Fruit fly (Drosophila melanogaster) whole organism, embryonic: ENCODE results near the gene Eip63F-1.

Experiments
- Atf-2 ChIP-seq: fragments of 200-800 bp; sonication (Bioruptor generic); optimal IDR thresholded peaks from 2 replicates; lab custom pipeline; 2016; ENCODE audit warnings: missing biosample characterization, missing genetic modification characterization
- Atf6 ChIP-seq: fragments of 200-800 bp; sonication (Bioruptor generic); IDR thresholded peaks from 2 replicates; pipeline ENCODE4 v1.3.6; 2022; ENCODE audit warnings: missing biosample characterization, missing genetic modification characterization
- BEAF-32 ChIP-seq: fragments of 200-800 bp; sonication (Bioruptor generic); optimal IDR thresholded peaks from 3 replicates; lab custom pipeline; 2017; ENCODE audit warnings: missing biosample characterization, missing genetic modification characterization, mild to moderate bottlenecking, moderate library complexity, missing genetic modification reagents
- C15 ChIP-seq: fragments of 200-800 bp; sonication (Bioruptor generic); IDR thresholded peaks from 3 replicates; pipeline ENCODE4 v1.3.6; 2022; ENCODE audit warnings: missing biosample characterization, missing genetic modification characterization
- CG10147 ChIP-seq: fragments of 200-800 bp; sonication (Bioruptor generic); optimal IDR thresholded peaks from 2 replicates; lab custom pipeline; 2019; ENCODE audit warnings: missing biosample characterization, mild to moderate bottlenecking, missing genetic modification characterization, moderate library complexity
- CG10462 ChIP-seq: fragments of 200-800 bp; sonication (Bioruptor generic); optimal IDR thresholded peaks from 2 replicates; lab custom pipeline; 2016; ENCODE audit warnings: missing biosample characterization, missing genetic modification characterization
- CG13287 ChIP-seq: fragments of 200-800 bp; sonication (Bioruptor generic); IDR thresholded peaks from 2 replicates; pipeline ENCODE4 v1.3.6; 2022; ENCODE audit warnings: missing biosample characterization, missing genetic modification characterization; ENCODE audit not compliant: partially characterized antibody
- CG31224 ChIP-seq: fragments of 200-800 bp; sonication (Bioruptor generic); IDR thresholded peaks from 2 replicates; pipeline ENCODE4 v1.3.6; 2022; ENCODE audit warnings: missing biosample characterization, missing genetic modification characterization
- CG32772 ChIP-seq: fragments of 200-800 bp; sonication (Bioruptor generic); IDR thresholded peaks from 2 replicates; pipeline ENCODE4 v1.3.6; 2022; ENCODE audit warnings: missing biosample characterization, missing genetic modification characterization
- CG42726 ChIP-seq: fragments of 200-800 bp; sonication (Bioruptor generic); IDR thresholded peaks from 2 replicates; pipeline ENCODE4 v1.3.6; 2022; ENCODE audit warnings: missing biosample characterization, missing genetic modification characterization; ENCODE audit not compliant: partially characterized antibody
- CG4328 ChIP-seq: fragments of 200-800 bp; sonication (Bioruptor generic); optimal IDR thresholded peaks from 3 replicates; lab custom pipeline; 2017; ENCODE audit warnings: missing biosample characterization, missing genetic modification reagents, missing genetic modification characterization
- CG4617 ChIP-seq: fragments of 200-800 bp; sonication (Bioruptor generic); optimal IDR thresholded peaks from 3 replicates; lab custom pipeline; 2016; ENCODE audit warnings: missing biosample characterization, missing genetic modification characterization, borderline replicate concordance
- CG4820 ChIP-seq: fragments of 200-800 bp; sonication (Bioruptor generic); optimal IDR thresholded peaks from 3 replicates; lab custom pipeline; 2016; ENCODE audit warnings: missing biosample characterization, missing genetic modification characterization
- CG5953 ChIP-seq: fragments of 200-800 bp; sonication (Bioruptor generic); IDR thresholded peaks from 2 replicates; pipeline ENCODE4 v1.3.6; 2022; ENCODE audit warnings: missing biosample characterization, missing genetic modification characterization
- CG6272 ChIP-seq: fragments of 200-800 bp; sonication (Bioruptor generic); IDR thresholded peaks from 2 replicates; pipeline ENCODE4 v1.3.6; 2022; ENCODE audit warnings: missing biosample characterization, missing genetic modification characterization
- CG7928 ChIP-seq: fragments of 200-800 bp; sonication (Bioruptor generic); optimal IDR thresholded peaks from 2 replicates; lab custom pipeline; 2017; ENCODE audit warnings: missing biosample characterization, mild to moderate bottlenecking, missing genetic modification characterization
- CG8359 ChIP-seq: fragments of 200-800 bp; sonication (Bioruptor generic); optimal IDR thresholded peaks from 2 replicates; lab custom pipeline; 2017; ENCODE audit warnings: missing biosample characterization, mild to moderate bottlenecking, missing genetic modification characterization, borderline replicate concordance
- CG9797 ChIP-seq: fragments of 200-800 bp; sonication (Bioruptor generic); optimal IDR thresholded peaks from 3 replicates; lab custom pipeline; 2018; ENCODE audit warnings: missing biosample characterization, mild to moderate bottlenecking, missing genetic modification characterization
- CHES-1-like ChIP-seq: fragments of 200-800 bp; sonication (Bioruptor generic); optimal IDR thresholded peaks from 2 replicates; lab custom pipeline; 2016; ENCODE audit warnings: missing biosample characterization, missing genetic modification characterization
- Dip2 ChIP-seq: fragments of 200-800 bp; sonication (Bioruptor generic); IDR thresholded peaks from 2 replicates; pipeline ENCODE4 v1.3.6; 2022; ENCODE audit warnings: missing biosample characterization, missing genetic modification characterization
- Elba2 ChIP-seq: fragments of 200-800 bp; sonication (Bioruptor generic); optimal IDR thresholded peaks from 3 replicates; lab custom pipeline; 2016; ENCODE audit warnings: missing biosample characterization, missing genetic modification characterization
- Fer2 ChIP-seq: fragments of 200-800 bp; sonication (Bioruptor generic); optimal IDR thresholded peaks from 2 replicates; lab custom pipeline; 2018; ENCODE audit warnings: missing biosample characterization, mild to moderate bottlenecking, missing genetic modification characterization, moderate library complexity
- Fer3 ChIP-seq: fragments of 200-800 bp; sonication (Bioruptor generic); optimal IDR thresholded peaks from 2 replicates; lab custom pipeline; 2018; ENCODE audit warnings: missing biosample characterization, mild to moderate bottlenecking, missing genetic modification characterization, moderate library complexity
- GATAe ChIP-seq: fragments of 200-800 bp; sonication (Bioruptor generic); conservative IDR thresholded peaks from 2 replicates; pipeline ENCODE4 v1.3.6; 2022; ENCODE audit warnings: missing biosample characterization, missing genetic modification characterization
- Hey ChIP-seq: fragments of 200-800 bp; sonication (Bioruptor generic); optimal IDR thresholded peaks from 3 replicates; lab custom pipeline; 2018; ENCODE audit warnings: missing biosample characterization, mild to moderate bottlenecking, missing genetic modification characterization
- Mrtf ChIP-seq: fragments of 200-800 bp; sonication (Bioruptor generic); IDR thresholded peaks from 3 replicates; pipeline ENCODE4 v1.3.6; 2022; ENCODE audit warnings: missing biosample characterization, missing genetic modification characterization
- Ptx1 ChIP-seq: fragments of 200-800 bp; sonication (Bioruptor generic); IDR thresholded peaks from 2 replicates; pipeline ENCODE4 v1.3.6; 2022; ENCODE audit warnings: missing biosample characterization, missing genetic modification characterization
- Rfx ChIP-seq: fragments of 200-800 bp; sonication (Bioruptor generic); IDR thresholded peaks from 2 replicates; pipeline ENCODE4 v1.3.6; 2022; ENCODE audit warnings: missing biosample characterization, missing genetic modification characterization
- Xbp1 ChIP-seq: fragments of 200-800 bp; sonication (Bioruptor generic); optimal IDR thresholded peaks from 3 replicates; lab custom pipeline; 2016; ENCODE audit warnings: missing biosample characterization, mild to moderate bottlenecking, missing genetic modification characterization
- aop ChIP-seq: fragments of 200-800 bp; sonication (Bioruptor generic); IDR thresholded peaks from 2 replicates; pipeline ENCODE4 v1.3.6; 2022; ENCODE audit warnings: missing biosample characterization, missing genetic modification characterization
- bbx ChIP-seq: fragments of 200-800 bp; sonication (Bioruptor generic); IDR thresholded peaks from 2 replicates; pipeline ENCODE4 v1.3.6; 2022; ENCODE audit warnings: missing biosample characterization, missing genetic modification characterization; ENCODE audit not compliant: partially characterized antibody
- cg ChIP-seq: fragments of 200-800 bp; sonication (Bioruptor generic); optimal IDR thresholded peaks from 3 replicates; lab custom pipeline; 2019; ENCODE audit warnings: missing biosample characterization, mild to moderate bottlenecking, missing genetic modification characterization, moderate library complexity
- chif ChIP-seq, 2 experiments: fragments of 200-800 bp; sonication (Bioruptor generic); optimal IDR thresholded peaks; 3 replicates each; lab custom pipeline; 2016; ENCODE audit warnings: missing biosample characterization in 2 of 2, missing genetic modification characterization in 2 of 2
- cwo ChIP-seq: fragments of 200-800 bp; sonication (Bioruptor generic); optimal IDR thresholded peaks from 3 replicates; lab custom pipeline; 2017; ENCODE audit warnings: missing biosample characterization, missing genetic modification characterization, mild to moderate bottlenecking, moderate library complexity, missing genetic modification reagents
- da ChIP-seq: fragments of 200-800 bp; sonication (Bioruptor generic); optimal IDR thresholded peaks from 2 replicates; lab custom pipeline; 2016; ENCODE audit warnings: missing biosample characterization, missing genetic modification characterization
- en ChIP-seq: fragments of 200-800 bp; sonication (Bioruptor generic); optimal IDR thresholded peaks from 2 replicates; lab custom pipeline; 2016; ENCODE audit warnings: missing biosample characterization, missing genetic modification characterization
- esg ChIP-seq: fragments of 200-800 bp; sonication (Bioruptor generic); conservative IDR thresholded peaks from 2 replicates; pipeline ENCODE4 v1.3.6; 2022; ENCODE audit warnings: missing biosample characterization, missing genetic modification characterization
- fd3F ChIP-seq: fragments of 200-800 bp; sonication (Bioruptor generic); optimal IDR thresholded peaks from 2 replicates; lab custom pipeline; 2018; ENCODE audit warnings: missing biosample characterization, mild to moderate bottlenecking, missing genetic modification characterization, moderate library complexity
- fd64A ChIP-seq: fragments of 200-800 bp; sonication (Bioruptor generic); optimal IDR thresholded peaks from 3 replicates; lab custom pipeline; 2018; ENCODE audit warnings: missing biosample characterization, mild to moderate bottlenecking, missing genetic modification characterization
- kni ChIP-seq: fragments of 200-800 bp; sonication (Bioruptor generic); optimal IDR thresholded peaks from 3 replicates; lab custom pipeline; 2017; ENCODE audit warnings: mild to moderate bottlenecking, missing biosample characterization, missing genetic modification reagents, missing genetic modification characterization
- mam ChIP-seq: fragments of 200-800 bp; sonication (Bioruptor generic); optimal IDR thresholded peaks from 3 replicates; lab custom pipeline; 2016; ENCODE audit warnings: missing biosample characterization, missing genetic modification characterization
- nau ChIP-seq: fragments of 200-800 bp; sonication (Bioruptor generic); optimal IDR thresholded peaks from 3 replicates; lab custom pipeline; 2017; ENCODE audit warnings: missing biosample characterization, mild to moderate bottlenecking, missing genetic modification characterization, missing genetic modification reagents
- nerfin-2 ChIP-seq: fragments of 200-800 bp; sonication (Bioruptor generic); IDR thresholded peaks from 2 replicates; pipeline ENCODE4 v1.3.6; 2022; ENCODE audit warnings: missing biosample characterization, missing genetic modification characterization; ENCODE audit not compliant: partially characterized antibody
- pho ChIP-seq: fragments of 200-800 bp; sonication (Bioruptor generic); optimal IDR thresholded peaks from 2 replicates; lab custom pipeline; 2016; ENCODE audit warnings: missing biosample characterization, missing genetic modification characterization
- phol ChIP-seq: fragments of 200-800 bp; sonication (Bioruptor generic); optimal IDR thresholded peaks from 3 replicates; lab custom pipeline; 2018; ENCODE audit warnings: missing biosample characterization, mild to moderate bottlenecking, missing genetic modification characterization, moderate library complexity
- ranshi ChIP-seq: fragments of 200-800 bp; sonication (Bioruptor generic); IDR thresholded peaks from 2 replicates; pipeline ENCODE4 v1.3.6; 2022; ENCODE audit warnings: missing biosample characterization, missing genetic modification characterization
- salm ChIP-seq: fragments of 200-800 bp; sonication (Bioruptor generic); optimal IDR thresholded peaks from 2 replicates; lab custom pipeline; 2018; ENCODE audit warnings: missing biosample characterization, mild to moderate bottlenecking, missing genetic modification characterization
- scrt ChIP-seq: fragments of 200-800 bp; sonication (Bioruptor generic); optimal IDR thresholded peaks from 2 replicates; lab custom pipeline; 2018; ENCODE audit warnings: missing biosample characterization, mild to moderate bottlenecking, missing genetic modification characterization, moderate library complexity
- sim ChIP-seq: fragments of 200-800 bp; sonication (Bioruptor generic); IDR thresholded peaks from 2 replicates; pipeline ENCODE4 v1.3.6; 2022; ENCODE audit warnings: missing biosample characterization, missing genetic modification characterization
- sob ChIP-seq: fragments of 200-800 bp; sonication (Bioruptor generic); IDR thresholded peaks from 2 replicates; pipeline ENCODE4 v1.3.6; 2022; ENCODE audit warnings: missing biosample characterization, missing genetic modification characterization
- vnd ChIP-seq: fragments of 200-800 bp; sonication (Bioruptor generic); IDR thresholded peaks from 3 replicates; pipeline ENCODE4 v1.3.6; 2022; ENCODE audit warnings: missing biosample characterization, missing genetic modification characterization; ENCODE audit not compliant: partially characterized antibody

Eip63F-1 gene

DNA sequence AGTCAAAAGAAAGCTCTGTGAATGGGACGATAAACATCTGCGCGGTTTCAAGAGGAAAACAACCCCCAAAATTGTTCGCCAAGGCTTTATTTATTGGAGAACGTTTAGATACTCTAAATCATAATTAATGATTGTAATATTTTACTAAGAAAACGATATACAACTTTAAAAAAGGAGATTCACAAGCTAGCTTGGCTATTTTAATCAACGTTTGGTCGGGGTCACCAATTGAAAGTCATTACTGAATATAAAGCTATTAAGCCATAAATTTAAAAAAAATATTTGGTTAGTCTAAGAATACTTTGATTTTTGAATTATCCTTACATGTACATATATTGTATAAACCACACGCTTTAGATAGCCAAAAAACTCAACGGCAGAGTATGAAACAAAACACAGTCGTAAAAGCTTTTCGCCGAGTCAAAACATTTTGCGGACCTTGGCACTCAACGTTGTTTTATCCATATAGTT, 43.2 kb downstream of the Eip63F-1 start, which contains the start of gene Fie (continued):
- no peak for TF ChIP-seq Dip2 (GFP tag; lab: Robert Waterston, UW)
- TF ChIP-seq CHES-1-like (GFP tag; lab: Kevin White, UChicago), result peak; percentile 28
- TF ChIP-seq CG32772, result no peak
- TF ChIP-seq Fer3 (tag; lab: Kevin White, UChicago), result peak; percentile 63
- no peak for TF ChIP-seq CG4328
- no peak for TF ChIP-seq CG9797 (GFP tag; lab: Kevin White, UChicago)
- TF ChIP-seq bbx (GFP tag; lab: Robert Waterston, UW), result no peak
- TF ChIP-seq C15, result no peak
- TF ChIP-seq nau (GFP tag; lab: Kevin White, UChicago), result peak; percentile 29
- no peak for TF ChIP-seq CG31224 (GFP tag; lab: Robert Waterston, UW)
- TF ChIP-seq CG4820 (GFP tag; lab: Kevin White, UChicago), result peak; percentile 29
- no peak for TF ChIP-seq Elba2
- TF ChIP-seq CG42726 (GFP tag; lab: Robert Waterston, UW), result no peak
- peak; percentile 74 for TF ChIP-seq scrt
- no peak for TF ChIP-seq esg (GFP tag; lab: Robert Waterston, UW)
- no peak for TF ChIP-seq CG6272
- TF ChIP-seq da (GFP tag; lab: Kevin White, UChicago), result no peak
- no peak for TF ChIP-seq CG4617 (GFP tag; lab: Kevin White, UChicago)
- TF ChIP-seq ranshi (GFP tag; lab: Robert Waterston, UW), result no peak
- no peak for TF ChIP-seq CG13287 (GFP tag; lab: Robert Waterston, UW)
- TF ChIP-seq Atf-2 (GFP tag; lab: Kevin White, UChicago), result no peak
- TF ChIP-seq cg (GFP tag; lab: Kevin White, UChicago), result no peak
- peak; percentile 43 for TF ChIP-seq mam (GFP tag; lab: Kevin White, UChicago)
- no peak for TF ChIP-seq fd64A (GFP tag; lab: Kevin White, UChicago)
- TF ChIP-seq pho, result peak; percentile 47
- peak; percentile 66 for TF ChIP-seq cwo (GFP tag; lab: Kevin White, UChicago)
- no peak for TF ChIP-seq Fer2
- TF ChIP-seq salm (tag; lab: Kevin White, UChicago), result no peak
- peak; percentile 67 for TF ChIP-seq Xbp1 (GFP tag; lab: Kevin White, UChicago)
- no peak for TF ChIP-seq chif (GFP tag; optimal IDR thresholded peaks at IDR 0.05; lab: Kevin White, UChicago)
- no peak for TF ChIP-seq BEAF-32 (GFP tag; lab: Kevin White, UChicago)
- no peak for TF ChIP-seq nerfin-2 (GFP tag; lab: Robert Waterston, UW)
- TF ChIP-seq aop (GFP tag; lab: Robert Waterston, UW), result no peak
- no peak for TF ChIP-seq sim (GFP tag; lab: Robert Waterston, UW)
- peak; percentile 42; the same call in 1 of the 2 replicates for TF ChIP-seq Rfx (GFP tag; lab: Robert Waterston, UW)
- peak; percentile 18; the same call in 1 of the 3 replicates for TF ChIP-seq Mrtf (GFP tag; lab: Robert Waterston, UW)
- no peak for TF ChIP-seq kni
- peak; percentile 54 for TF ChIP-seq Ptx1
- no peak for TF ChIP-seq GATAe (GFP tag; lab: Robert Waterston, UW)
- TF ChIP-seq Atf6 (GFP tag; lab: Robert Waterston, UW), result peak; percentile 73
- TF ChIP-seq en (GFP tag; lab: Kevin White, UChicago), result no peak
- peak; percentile 55 for TF ChIP-seq phol (tag; lab: Kevin White, UChicago)
- no peak for TF ChIP-seq Hey
- no peak for TF ChIP-seq CG8359 (GFP tag; lab: Kevin White, UChicago)
- TF ChIP-seq CG5953 (GFP tag; lab: Robert Waterston, UW), result no peak
- TF ChIP-seq fd3F (GFP tag; lab: Kevin White, UChicago), result peak; percentile 57
- no peak for TF ChIP-seq vnd
- 0 out of 2 replicates have a peak, but pooled peaks have one; percentile 56 for TF ChIP-seq sob (GFP tag; lab: Robert Waterston, UW)
- TF ChIP-seq CG10147 (GFP tag; lab: Kevin White, UChicago), result peak; percentile 82
- no peak for TF ChIP-seq CG10462 (GFP tag; lab: Kevin White, UChicago)
- TF ChIP-seq CG7928 (GFP tag; lab: Kevin White, UChicago), result no peak
